Worm (Caenorhabditis elegans) whole organism, L4 larva: Measurements from ENCODE around the gene hmit-1.2.

Experiments
- F10B5.3 ChIP-seq: sonication (generic microtip); optimal IDR thresholded peaks from 2 replicates; lab custom pipeline; 2016; ENCODE audit warnings: mild to moderate bottlenecking, missing genetic modification characterization, missing compliant biosample characterization
- R02D3.7 ChIP-seq: fragments of 150-350 bp; sonication (generic microtip); optimal IDR thresholded peaks from 3 replicates; lab custom pipeline; 2014; ENCODE audit warnings: missing biosample characterization, missing genetic modification characterization
- T20F7.1 ChIP-seq: fragments of 200-800 bp; sonication (Bioruptor generic); optimal IDR thresholded peaks from 2 replicates; lab custom pipeline; 2018; ENCODE audit warnings: mild to moderate bottlenecking, missing genetic modification characterization, missing compliant biosample characterization
- T26A8.4 ChIP-seq: fragments of 200-800 bp; sonication (Bioruptor generic); IDR thresholded peaks from 2 replicates; pipeline ENCODE4 v1.3.6; 2022; ENCODE audit warnings: missing genetic modification characterization, missing compliant biosample characterization
- ZK546.5 ChIP-seq, 2 experiments: sonication (generic microtip); optimal IDR thresholded peaks; 2 replicates each; lab custom pipeline; 2017; ENCODE audit warnings: missing biosample characterization in 2 of 2, missing genetic modification characterization in 2 of 2
- aha-1 ChIP-seq: fragments of 150-350 bp; peaks from one replicate; lab custom pipeline; 2014; ENCODE audit warnings: missing biosample characterization, missing genetic modification characterization
- ceh-20 ChIP-seq: fragments of 200-800 bp; sonication (Bioruptor generic); IDR thresholded peaks from 2 replicates; pipeline ENCODE4 v1.3.6; 2022; ENCODE audit warnings: missing genetic modification reagents, missing genetic modification characterization, missing compliant biosample characterization
- ceh-28 ChIP-seq: fragments of 150-350 bp; optimal IDR thresholded peaks from 2 replicates; lab custom pipeline; 2014; ENCODE audit warnings: missing biosample characterization, missing genetic modification reagents, missing genetic modification characterization
- ceh-82 ChIP-seq: sonication (generic microtip); optimal IDR thresholded peaks from 2 replicates; lab custom pipeline; 2017; ENCODE audit warnings: missing biosample characterization, missing genetic modification characterization
- ces-1 ChIP-seq: fragments of 150-350 bp; sonication (generic microtip); optimal IDR thresholded peaks from 4 replicates; lab custom pipeline; 2014; ENCODE audit warnings: missing biosample characterization, missing genetic modification reagents, missing genetic modification characterization
- daf-16 ChIP-seq, 3 experiments: sonication (generic microtip); optimal IDR thresholded peaks; 2 replicates each; lab custom pipeline; 2016 to 2017; ENCODE audit warnings: missing genetic modification characterization in 3 of 3, missing genetic modification reagents in 3 of 3, mild to moderate bottlenecking in 2 of 3, missing compliant biosample characterization in 2 of 3, missing biosample characterization in 1 of 3, moderate library complexity in 1 of 3
- dmd-6 ChIP-seq: fragments of 200-800 bp; sonication (Bioruptor generic); IDR thresholded peaks from 2 replicates; pipeline ENCODE4 v1.3.6; 2022; ENCODE audit warnings: missing genetic modification reagents, missing genetic modification characterization, missing compliant biosample characterization
- dmd-8 ChIP-seq: fragments of 200-800 bp; sonication (Bioruptor generic); IDR thresholded peaks from 2 replicates; pipeline ENCODE4 v1.3.6; 2022; ENCODE audit warnings: missing genetic modification characterization, missing compliant biosample characterization
- dpl-1 ChIP-seq: fragments of 150-350 bp; optimal IDR thresholded peaks from 2 replicates; lab custom pipeline; 2014; ENCODE audit warnings: missing biosample characterization, missing genetic modification reagents, missing genetic modification characterization
- duxl-1 ChIP-seq: sonication (generic microtip); optimal IDR thresholded peaks from 2 replicates; lab custom pipeline; 2016; ENCODE audit warnings: mild to moderate bottlenecking, missing genetic modification characterization, moderate library complexity, missing compliant biosample characterization; ENCODE audit not compliant: poor library complexity
- dve-1 ChIP-seq: sonication (generic microtip); optimal IDR thresholded peaks from 2 replicates; lab custom pipeline; 2017; ENCODE audit warnings: antibody characterized with exemption, mild to moderate bottlenecking, missing genetic modification characterization, missing compliant biosample characterization; ENCODE audit not compliant: insufficient read depth
- hif-1 ChIP-seq, 2 experiments: sonication (generic microtip); optimal IDR thresholded peaks; 2 replicates each; lab custom pipeline; 2016 to 2017; ENCODE audit warnings: missing compliant biosample characterization in 2 of 2, missing genetic modification characterization in 2 of 2, missing genetic modification reagents in 2 of 2, missing genotype in 2 of 2, mild to moderate bottlenecking in 1 of 2
- hlh-11 ChIP-seq: fragments of 200-800 bp; sonication (Bioruptor generic); optimal IDR thresholded peaks from 2 replicates; lab custom pipeline; 2018; ENCODE audit warnings: mild to moderate bottlenecking, missing genetic modification characterization, missing compliant biosample characterization
- hlh-30 ChIP-seq: sonication (generic microtip); optimal IDR thresholded peaks from 2 replicates; lab custom pipeline; 2017; ENCODE audit warnings: antibody characterized with exemption, mild to moderate bottlenecking, missing genetic modification characterization, missing compliant biosample characterization; ENCODE audit not compliant: insufficient read depth
- lin-1 ChIP-seq: fragments of 200-800 bp; sonication (Bioruptor generic); IDR thresholded peaks from 2 replicates; pipeline ENCODE4 v1.3.6; 2022; ENCODE audit warnings: missing genetic modification reagents, missing genetic modification characterization, missing compliant biosample characterization
- lin-13 ChIP-seq: fragments of 150-350 bp; optimal IDR thresholded peaks from 2 replicates; lab custom pipeline; 2014; ENCODE audit warnings: missing biosample characterization, missing genetic modification reagents, missing genetic modification characterization
- lin-15B ChIP-seq: fragments of 150-350 bp; sonication (generic microtip); optimal IDR thresholded peaks from 3 replicates; lab custom pipeline; 2014; ENCODE audit warnings: missing biosample characterization, missing genetic modification characterization
- lin-29 ChIP-seq: fragments of 200-800 bp; sonication (Bioruptor generic); IDR thresholded peaks from 2 replicates; pipeline ENCODE4 v1.3.6; 2022; ENCODE audit warnings: missing genetic modification reagents, missing genetic modification characterization, missing compliant biosample characterization
- lin-38 ChIP-seq: fragments of 200-800 bp; sonication (Bioruptor generic); IDR thresholded peaks from 2 replicates; pipeline ENCODE4 v1.3.6; 2022; ENCODE audit warnings: missing genetic modification reagents, missing genetic modification characterization, missing compliant biosample characterization
- lsy-2 ChIP-seq, 2 experiments: fragments of 150-350 bp in 1 of 2; sonication (generic microtip) in 1 of 2; optimal IDR thresholded peaks; 2 replicates each; lab custom pipeline; 2014 to 2017; ENCODE audit warnings: missing biosample characterization in 2 of 2, missing genetic modification characterization in 2 of 2
- mdl-1 ChIP-seq, 2 experiments: fragments of 150-350 bp in 1 of 2; sonication (generic microtip) in 1 of 2; optimal IDR thresholded peaks; 2 replicates each; lab custom pipeline; 2014 to 2017; ENCODE audit warnings: missing biosample characterization in 2 of 2, missing genetic modification characterization in 2 of 2
- mes-2 ChIP-seq: sonication (generic microtip); optimal IDR thresholded peaks from 2 replicates; lab custom pipeline; 2016; ENCODE audit warnings: missing genotype, mild to moderate bottlenecking, missing genetic modification characterization, missing compliant biosample characterization; ENCODE audit not compliant: poor library complexity, severe bottlenecking
- nhr-111 ChIP-seq: fragments of 200-800 bp; sonication (Bioruptor generic); optimal IDR thresholded peaks from 2 replicates; lab custom pipeline; 2018; ENCODE audit warnings: mild to moderate bottlenecking, missing genetic modification characterization, missing compliant biosample characterization
- nhr-28 ChIP-seq: fragments of 150-350 bp; optimal IDR thresholded peaks from 2 replicates; lab custom pipeline; 2014; ENCODE audit warnings: missing biosample characterization, missing genetic modification characterization
- nhr-77 ChIP-seq: fragments of 150-350 bp; optimal IDR thresholded peaks from 2 replicates; lab custom pipeline; 2014; ENCODE audit warnings: missing biosample characterization, missing genetic modification characterization
- php-3 ChIP-seq: fragments of 200-800 bp; sonication (Bioruptor generic); IDR thresholded peaks from 2 replicates; pipeline ENCODE4 v1.3.6; 2022; ENCODE audit warnings: missing genetic modification reagents, missing genetic modification characterization, missing compliant biosample characterization
- pqm-1 ChIP-seq: sonication (generic microtip); optimal IDR thresholded peaks from 2 replicates; lab custom pipeline; 2017; ENCODE audit warnings: missing biosample characterization, missing genetic modification characterization
- rbr-2 ChIP-seq: sonication (generic microtip); optimal IDR thresholded peaks from 2 replicates; lab custom pipeline; 2016; ENCODE audit warnings: missing genotype, missing genetic modification characterization, missing compliant biosample characterization
- skn-1 ChIP-seq: fragments of 150-350 bp; optimal IDR thresholded peaks from 2 replicates; lab custom pipeline; 2014; ENCODE audit warnings: missing biosample characterization, missing genetic modification characterization
- snpc-4 ChIP-seq: fragments of 150-350 bp; optimal IDR thresholded peaks from 2 replicates; lab custom pipeline; 2014; ENCODE audit warnings: missing biosample characterization, missing genetic modification characterization
- spr-3 ChIP-seq: fragments of 200-800 bp; sonication (Bioruptor generic); optimal IDR thresholded peaks from 2 replicates; lab custom pipeline; 2018; ENCODE audit warnings: mild to moderate bottlenecking, missing genetic modification characterization, missing compliant biosample characterization
- unc-62 ChIP-seq, 3 experiments: fragments of 150-350 bp in 1 of 3; sonication (generic microtip); optimal IDR thresholded peaks in 2 of 3; peaks in 1 of 3; 1 replicate in 1 of 3; 2 replicates in 2 of 3; lab custom pipeline; 2014 to 2017; ENCODE audit warnings: missing biosample characterization in 3 of 3, missing genetic modification characterization in 3 of 3, missing genetic modification reagents in 3 of 3, missing genotype in 1 of 3
- zfp-2 ChIP-seq: sonication (generic microtip); optimal IDR thresholded peaks from 2 replicates; lab custom pipeline; 2016; ENCODE audit warnings: mild to moderate bottlenecking, missing genetic modification characterization, missing compliant biosample characterization

Gene hmit-1.2

DNA sequence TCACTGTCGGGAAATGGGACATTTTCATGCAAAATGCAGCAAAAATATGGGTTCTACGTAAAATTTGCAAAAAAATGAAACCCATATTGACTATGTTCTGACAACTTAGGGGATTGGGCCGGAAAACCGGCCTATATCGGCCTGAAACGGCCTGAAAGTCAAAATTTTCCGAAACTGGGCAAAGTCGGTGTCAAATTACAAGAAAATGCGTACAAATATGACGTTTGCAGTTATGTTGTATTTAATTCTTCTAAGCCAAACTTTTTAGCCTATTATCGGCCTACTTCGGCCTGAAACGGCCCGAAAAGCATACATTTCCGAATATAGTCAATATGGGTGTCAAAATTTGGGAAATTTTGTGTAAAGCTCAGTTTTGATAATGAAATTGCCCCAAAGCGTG lies 12.7 kb upstream of the hmit-1.2 start:
- TF ChIP-seq ces-1 (no peak), lin-15B (tag; lab: Kevin White, UChicago) (no peak), spr-3 (GFP tag; lab: Kevin White, UChicago) (no peak)

DNA sequence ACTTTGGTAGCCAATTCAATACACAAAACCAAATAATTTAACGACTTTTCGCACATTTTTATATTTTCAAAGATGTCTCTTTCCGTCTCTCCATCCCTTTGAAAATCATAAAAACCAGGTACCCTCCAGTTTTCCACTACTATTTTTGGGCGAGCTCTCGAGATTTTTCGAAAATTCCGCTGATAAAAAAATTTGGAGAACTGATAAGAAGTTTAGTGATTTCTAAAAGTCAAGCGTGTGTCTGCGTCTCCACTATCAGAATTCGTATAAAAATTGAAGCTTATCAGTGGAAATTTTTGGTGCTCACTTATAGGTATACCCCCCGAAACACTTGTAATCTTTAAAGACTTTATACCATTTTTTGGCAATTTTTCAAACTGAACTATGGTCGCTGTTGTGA lies 8.1 kb upstream of the hmit-1.2 start, which contains the start of gene hmit-1.1:
Gene hmit-1.1 (plus strand): TSS at position 294 of the 400 bp plus-strand sequence.
- peak; percentile 86 for TF ChIP-seq php-3
- TF ChIP-seq nhr-77, result peak; percentile 33
- TF ChIP-seq R02D3.7, result no peak
- TF ChIP-seq nhr-28 (tag; lab: Kevin White, UChicago), result peak; percentile 52
- no peak for TF ChIP-seq spr-3 (GFP tag; lab: Kevin White, UChicago)
- peak; percentile 76 for TF ChIP-seq pqm-1 (tag; lab: Kevin White, UChicago)
- TF ChIP-seq dmd-6 (GFP tag; lab: Robert Waterston, UW), result peak; percentile 83
- TF ChIP-seq dve-1 (tag; lab: Kevin White, UChicago), result peak; percentile 62
- no peak for TF ChIP-seq daf-16 (GFP tag; optimal IDR thresholded peaks at IDR 0.05; lab: Kevin White, UChicago)
- TF ChIP-seq daf-16 (tag; optimal IDR thresholded peaks at IDR 0.05; lab: Kevin White, UChicago), result peak; percentile 74
- TF ChIP-seq lin-1 (GFP tag; lab: Robert Waterston, UW), result no peak
- TF ChIP-seq hlh-11 (tag; lab: Kevin White, UChicago), result peak; percentile 68

DNA sequence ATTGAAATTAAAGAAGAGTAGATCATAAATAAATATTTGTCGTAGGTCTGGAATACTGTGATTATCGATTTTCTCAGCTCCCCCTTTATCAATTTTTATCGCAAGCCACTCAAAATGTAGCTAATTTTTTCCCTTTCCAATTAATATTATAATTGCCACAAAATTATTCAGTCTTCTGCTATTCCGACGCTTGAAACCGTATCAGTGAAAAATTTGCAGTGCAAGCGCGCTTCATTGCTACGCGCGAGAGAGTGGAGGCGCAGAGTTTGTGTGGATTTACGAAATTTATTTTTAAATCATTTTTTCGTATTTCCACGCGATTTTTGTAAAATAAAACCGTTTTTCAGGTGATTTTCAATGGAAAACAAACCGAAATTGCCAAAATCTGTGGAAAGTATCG lies 9.0 kb downstream of the hmit-1.2 start, which contains the start of gene ints-5:
Gene ints-5 (plus strand): TSS at position 348 of the 400 bp plus-strand sequence.
- TF ChIP-seq R02D3.7 (peak; percentile 55), nhr-28 (tag; lab: Kevin White, UChicago) (peak; percentile 32), daf-16 (GFP tag; optimal IDR thresholded peaks at IDR 0.05; lab: Kevin White, UChicago) (no peak), daf-16 (tag; optimal IDR thresholded peaks at IDR 0.05; lab: Kevin White, UChicago) (peak; percentile 11), lin-38 (GFP tag; lab: Robert Waterston, UW) (peak; percentile 96), aha-1 (tag; lab: Kevin White, UChicago) (peak; percentile 79), ceh-82 (tag; lab: Kevin White, UChicago) (no peak), dve-1 (tag; lab: Kevin White, UChicago) (peak; percentile 4), hlh-11 (tag; lab: Kevin White, UChicago) (peak; percentile 10), rbr-2 (no peak), T20F7.1 (GFP tag; lab: Kevin White, UChicago) (no peak), php-3 (no peak), hlh-30 (tag; lab: Kevin White, UChicago) (peak; percentile 12), lin-13 (peak; percentile 62), dpl-1 (GFP tag; lab: Kevin White, UChicago) (peak; percentile 55), mes-2 (peak; percentile 61), lsy-2 (tag; optimal IDR thresholded peaks at IDR 0.05; lab: Kevin White, UChicago) (peak in 1 of 2 experiments; percentile 68), mdl-1 (tag; optimal IDR thresholded peaks at IDR 0.05; lab: Kevin White, UChicago) (no peak)

DNA sequence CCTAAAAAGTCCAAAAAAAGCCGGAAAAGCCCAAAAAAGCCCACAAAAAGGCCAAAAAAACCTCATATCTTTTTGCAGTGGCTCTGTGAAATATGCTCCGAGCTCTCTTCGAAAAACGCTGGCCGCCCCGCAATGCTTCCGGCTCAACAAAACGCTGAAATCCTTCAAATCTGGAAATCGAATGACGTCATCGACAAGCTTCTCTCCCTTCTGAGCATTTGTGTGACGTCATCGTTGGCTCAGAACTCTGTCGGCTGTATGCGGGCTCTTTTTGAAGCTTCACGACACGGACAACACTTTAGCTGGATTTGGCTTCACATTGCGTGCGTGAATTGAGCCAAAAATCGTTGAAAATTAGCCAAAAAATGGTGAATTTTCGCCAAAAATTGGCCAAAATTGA lies 11.5 kb downstream of the hmit-1.2 start:
- TF ChIP-seq lin-38 (GFP tag; lab: Robert Waterston, UW), result no peak
- no peak for TF ChIP-seq F10B5.3 (tag; lab: Kevin White, UChicago)
- no peak for TF ChIP-seq skn-1 (tag; lab: Kevin White, UChicago)
- no peak for TF ChIP-seq nhr-111 (GFP tag; lab: Kevin White, UChicago)
- no peak for TF ChIP-seq zfp-2 (tag; lab: Kevin White, UChicago)
- no peak for TF ChIP-seq ceh-20 (GFP tag; lab: Robert Waterston, UW)
- no peak for TF ChIP-seq unc-62 (GFP tag; optimal IDR thresholded peaks at IDR 0.05 in 1 of 2; lab: Kevin White, UChicago)
- no peak for TF ChIP-seq unc-62 (tag; optimal IDR thresholded peaks at IDR 0.05; lab: Kevin White, UChicago)
- no peak for TF ChIP-seq ceh-28
- TF ChIP-seq duxl-1 (tag; lab: Kevin White, UChicago), result no peak
- TF ChIP-seq daf-16 (GFP tag; optimal IDR thresholded peaks at IDR 0.05; lab: Kevin White, UChicago), result no peak
- TF ChIP-seq daf-16 (tag; optimal IDR thresholded peaks at IDR 0.05; lab: Kevin White, UChicago), result no peak
- TF ChIP-seq dmd-8 (GFP tag; lab: Robert Waterston, UW), result no peak
- TF ChIP-seq T26A8.4 (GFP tag; lab: Robert Waterston, UW), result no peak
- no peak for TF ChIP-seq snpc-4 (tag; lab: Kevin White, UChicago)
- no peak for TF ChIP-seq pqm-1 (tag; lab: Kevin White, UChicago)
- no peak for TF ChIP-seq hif-1 (tag; optimal IDR thresholded peaks at IDR 0.05; lab: Kevin White, UChicago)
- TF ChIP-seq ZK546.5 (tag; optimal IDR thresholded peaks at IDR 0.05; lab: Kevin White, UChicago), result no peak
- no peak for TF ChIP-seq nhr-77
- no peak for TF ChIP-seq rbr-2
- no peak for TF ChIP-seq lin-29 (GFP tag; lab: Robert Waterston, UW)
